Worm (Caenorhabditis elegans) whole organism, midembryonic: Measurements from ENCODE around the gene R10D12.6.

Experiments used
- T22C8.4 ChIP-seq: fragments of 200-800 bp; sonication (Bioruptor generic); IDR thresholded peaks from 2 replicates; pipeline ENCODE4 v1.3.6; 2022; ENCODE audit warnings: missing genetic modification characterization, missing compliant biosample characterization
- cog-1 ChIP-seq: sonication (generic microtip); optimal IDR thresholded peaks from 2 replicates; lab custom pipeline; 2016; ENCODE audit warnings: missing genetic modification characterization, missing compliant biosample characterization
- flt-1 ChIP-seq: fragments of 200-800 bp; sonication (Bioruptor generic); IDR thresholded peaks from 2 replicates; pipeline ENCODE4 v1.3.6; 2022; ENCODE audit warnings: missing genetic modification characterization, missing compliant biosample characterization
- klf-2 ChIP-seq: fragments of 200-800 bp; sonication (Bioruptor generic); conservative IDR thresholded peaks from 2 replicates; pipeline ENCODE4 v1.3.6; 2022; ENCODE audit warnings: missing genetic modification reagents, missing genetic modification characterization, missing compliant biosample characterization
- med-1 ChIP-seq: sonication (generic microtip); optimal IDR thresholded peaks from 2 replicates; lab custom pipeline; 2017; ENCODE audit warnings: missing genetic modification characterization, mild to moderate bottlenecking, missing compliant biosample characterization, antibody characterized with exemption, missing genetic modification reagents; ENCODE audit not compliant: insufficient read depth
- ref-1 ChIP-seq: fragments of 200-800 bp; sonication (Bioruptor generic); conservative IDR thresholded peaks from 2 replicates; pipeline ENCODE4 v1.3.6; 2022; ENCODE audit warnings: missing genetic modification reagents, missing genetic modification characterization, missing compliant biosample characterization
- ztf-29 ChIP-seq: fragments of 200-800 bp; sonication (Bioruptor generic); IDR thresholded peaks from 2 replicates; pipeline ENCODE4 v1.3.6; 2022; ENCODE audit warnings: missing genetic modification reagents, missing genetic modification characterization, missing compliant biosample characterization

- TF ChIP-seq klf-2 (GFP tag; lab: Robert Waterston, UW): no peak
- TF ChIP-seq flt-1 (GFP tag; lab: Robert Waterston, UW): no peak
- no peak for TF ChIP-seq ref-1 (GFP tag; lab: Robert Waterston, UW)
- TF ChIP-seq ztf-29 (GFP tag; lab: Robert Waterston, UW): no peak
- no peak for TF ChIP-seq med-1 (GFP tag; lab: Kevin White, UChicago)
- no peak for TF ChIP-seq cog-1 (tag; lab: Kevin White, UChicago)
- TF ChIP-seq T22C8.4 (GFP tag; lab: Robert Waterston, UW): no peak
These were observed 32.9 kb upstream of the R10D12.6 start, which contains the start of gene str-252 for ce11 chrV:13916196-13916595.
